Fruit fly (Drosophila melanogaster) whole organism, embryonic: ENCODE measurements around the gene CG3529.

Experiments used
- CG10267 ChIP-seq: fragments of 200-800 bp; sonication (Bioruptor generic); optimal IDR thresholded peaks from 2 replicates; lab custom pipeline; 2018; ENCODE audit warnings: missing biosample characterization, mild to moderate bottlenecking, missing genetic modification characterization, moderate library complexity
- CG10979 ChIP-seq: fragments of 200-800 bp; sonication (Bioruptor generic); optimal IDR thresholded peaks from 2 replicates; lab custom pipeline; 2018; ENCODE audit warnings: missing biosample characterization, mild to moderate bottlenecking, missing genetic modification characterization, moderate library complexity
- CG11456 ChIP-seq: fragments of 200-800 bp; sonication (Bioruptor generic); IDR thresholded peaks from 3 replicates; pipeline ENCODE4 v1.3.6; 2022; ENCODE audit warnings: missing biosample characterization, missing genetic modification characterization
- CG11723 ChIP-seq: fragments of 200-800 bp; sonication (Bioruptor generic); optimal IDR thresholded peaks from 2 replicates; lab custom pipeline; 2017; ENCODE audit warnings: missing biosample characterization, mild to moderate bottlenecking, missing genetic modification characterization
- CG12769 ChIP-seq: fragments of 200-800 bp; sonication (Bioruptor generic); optimal IDR thresholded peaks from 2 replicates; lab custom pipeline; 2019; ENCODE audit warnings: missing biosample characterization, mild to moderate bottlenecking, missing genetic modification characterization, moderate library complexity
- CG15269 ChIP-seq: fragments of 200-800 bp; sonication (Bioruptor generic); optimal IDR thresholded peaks from 2 replicates; lab custom pipeline; 2018; ENCODE audit warnings: missing biosample characterization, mild to moderate bottlenecking, missing genetic modification characterization, moderate library complexity
- CG15514 ChIP-seq: fragments of 200-800 bp; sonication (Bioruptor generic); optimal IDR thresholded peaks from 3 replicates; lab custom pipeline; 2017; ENCODE audit warnings: missing biosample characterization, missing genetic modification characterization, mild to moderate bottlenecking, moderate library complexity, missing genetic modification reagents
- CG15601 ChIP-seq: fragments of 200-800 bp; sonication (Bioruptor generic); optimal IDR thresholded peaks from 3 replicates; lab custom pipeline; 2019; ENCODE audit warnings: missing biosample characterization, mild to moderate bottlenecking, missing genetic modification characterization, moderate library complexity
- CG17359 ChIP-seq: fragments of 200-800 bp; sonication (Bioruptor generic); optimal IDR thresholded peaks from 3 replicates; lab custom pipeline; 2018; ENCODE audit warnings: missing biosample characterization, mild to moderate bottlenecking, missing genetic modification characterization, moderate library complexity
- CG17361 ChIP-seq: fragments of 200-800 bp; sonication (Bioruptor generic); IDR thresholded peaks from 3 replicates; pipeline ENCODE4 v1.3.6; 2022; ENCODE audit warnings: missing biosample characterization, missing genetic modification characterization
- CG18262 ChIP-seq: fragments of 200-800 bp; optimal IDR thresholded peaks from 3 replicates; lab custom pipeline; 2019; ENCODE audit warnings: missing biosample characterization, mild to moderate bottlenecking, missing genetic modification characterization, moderate library complexity
- CG18599 ChIP-seq: fragments of 200-800 bp; sonication (Bioruptor generic); optimal IDR thresholded peaks from 3 replicates; lab custom pipeline; 2017; ENCODE audit warnings: missing biosample characterization, missing genetic modification characterization, mild to moderate bottlenecking, moderate library complexity, missing genetic modification reagents
- CG2120 ChIP-seq: fragments of 200-800 bp; sonication (Bioruptor generic); optimal IDR thresholded peaks from 3 replicates; lab custom pipeline; 2016; ENCODE audit warnings: missing biosample characterization, missing genetic modification characterization
- CG2712 ChIP-seq: fragments of 200-800 bp; optimal IDR thresholded peaks from 3 replicates; lab custom pipeline; 2019; ENCODE audit warnings: missing biosample characterization, mild to moderate bottlenecking, missing genetic modification characterization, moderate library complexity
- CG32532 ChIP-seq: fragments of 200-800 bp; sonication (Bioruptor generic); IDR thresholded peaks from 2 replicates; pipeline ENCODE4 v1.3.6; 2022; ENCODE audit warnings: missing biosample characterization, missing genetic modification characterization
- CG3281 ChIP-seq: fragments of 200-800 bp; sonication (Bioruptor generic); optimal IDR thresholded peaks from 3 replicates; lab custom pipeline; 2017; ENCODE audit warnings: missing biosample characterization, mild to moderate bottlenecking, missing genetic modification characterization
- CG4424 ChIP-seq: fragments of 200-800 bp; sonication (Bioruptor generic); optimal IDR thresholded peaks from 3 replicates; lab custom pipeline; 2016; ENCODE audit warnings: missing biosample characterization, missing genetic modification characterization
- CG4854 ChIP-seq: fragments of 200-800 bp; sonication (Bioruptor generic); optimal IDR thresholded peaks from 2 replicates; lab custom pipeline; 2016; ENCODE audit warnings: missing biosample characterization, missing genetic modification characterization, inconsistent platforms
- CG6272 ChIP-seq: fragments of 200-800 bp; sonication (Bioruptor generic); IDR thresholded peaks from 2 replicates; pipeline ENCODE4 v1.3.6; 2022; ENCODE audit warnings: missing biosample characterization, missing genetic modification characterization
- CG6854 ChIP-seq: fragments of 200-800 bp; sonication (Bioruptor generic); optimal IDR thresholded peaks from 3 replicates; lab custom pipeline; 2017; ENCODE audit warnings: missing biosample characterization, mild to moderate bottlenecking, missing genetic modification characterization
- CG7786 ChIP-seq: fragments of 200-800 bp; sonication (Bioruptor generic); optimal IDR thresholded peaks from 2 replicates; lab custom pipeline; 2016; ENCODE audit warnings: missing biosample characterization, missing genetic modification characterization
- CG7839 ChIP-seq: fragments of 200-800 bp; sonication (Bioruptor generic); optimal IDR thresholded peaks from 3 replicates; lab custom pipeline; 2018; ENCODE audit warnings: missing biosample characterization, mild to moderate bottlenecking, missing genetic modification characterization, moderate library complexity
- CG8765 ChIP-seq: fragments of 200-800 bp; sonication (Bioruptor generic); IDR thresholded peaks from 2 replicates; pipeline ENCODE4 v1.3.6; 2022; ENCODE audit warnings: missing biosample characterization, missing genetic modification characterization
- CG8924 ChIP-seq: fragments of 200-800 bp; optimal IDR thresholded peaks from 3 replicates; lab custom pipeline; 2019; ENCODE audit warnings: missing biosample characterization, mild to moderate bottlenecking, missing genetic modification characterization, moderate library complexity
- CG9437 ChIP-seq: fragments of 200-800 bp; sonication (Bioruptor generic); optimal IDR thresholded peaks from 2 replicates; lab custom pipeline; 2018; ENCODE audit warnings: missing biosample characterization, mild to moderate bottlenecking, missing genetic modification characterization
- CG9609 ChIP-seq: fragments of 200-800 bp; sonication (Bioruptor generic); optimal IDR thresholded peaks from 3 replicates; lab custom pipeline; 2016; ENCODE audit warnings: missing biosample characterization, missing genetic modification characterization
- D ChIP-seq, 2 experiments: fragments of 200-800 bp in 1 of 2; fragments of >200 bp in 1 of 2; sonication (Bioruptor generic) in 1 of 2; optimal IDR thresholded peaks; 2 replicates in 1 of 2; 3 replicates in 1 of 2; lab custom pipeline; 2017; ENCODE audit warnings: mild to moderate bottlenecking in 1 of 2, missing biosample characterization in 1 of 2, missing genetic modification characterization in 1 of 2, missing genetic modification reagents in 1 of 2
- Eip74EF ChIP-seq, 2 experiments: fragments of 200-800 bp in 1 of 2; fragments of >200 bp in 1 of 2; sonication (Bioruptor generic) in 1 of 2; optimal IDR thresholded peaks; 2 replicates each; lab custom pipeline; 2017 to 2019; ENCODE audit warnings: missing biosample characterization in 2 of 2, missing genetic modification characterization in 2 of 2, mild to moderate bottlenecking in 1 of 2, moderate library complexity in 1 of 2
- Ets65A ChIP-seq: fragments of 200-800 bp; sonication (Bioruptor generic); peaks from one replicate; lab custom pipeline; 2016; ENCODE audit warnings: missing biosample characterization, missing genetic modification characterization
- Hmr ChIP-seq: fragments of 200-800 bp; sonication (Bioruptor generic); optimal IDR thresholded peaks from 3 replicates; lab custom pipeline; 2017; ENCODE audit warnings: mild to moderate bottlenecking, missing biosample characterization, missing genetic modification reagents, missing genetic modification characterization
- Hsf ChIP-seq: fragments of 200-800 bp; sonication (Bioruptor generic); optimal IDR thresholded peaks from 3 replicates; lab custom pipeline; 2016; ENCODE audit warnings: missing biosample characterization, missing genetic modification characterization
- Nf-YB ChIP-seq: fragments of 200-800 bp; sonication (Bioruptor generic); optimal IDR thresholded peaks from 3 replicates; lab custom pipeline; 2019; ENCODE audit warnings: missing biosample characterization, mild to moderate bottlenecking, missing genetic modification characterization, moderate library complexity
- bcd ChIP-seq: fragments of 200-800 bp; sonication (Bioruptor generic); optimal IDR thresholded peaks from 2 replicates; lab custom pipeline; 2017; ENCODE audit warnings: missing biosample characterization, mild to moderate bottlenecking, missing genetic modification characterization
- bsh ChIP-seq, 2 experiments: fragments of 200-800 bp; sonication (Bioruptor generic); optimal IDR thresholded peaks; 2 replicates each; lab custom pipeline; 2017 to 2018; ENCODE audit warnings: mild to moderate bottlenecking in 2 of 2, missing biosample characterization in 2 of 2, missing genetic modification characterization in 2 of 2, moderate library complexity in 1 of 2
- chif ChIP-seq, 2 experiments: fragments of 200-800 bp; sonication (Bioruptor generic); optimal IDR thresholded peaks; 3 replicates each; lab custom pipeline; 2016; ENCODE audit warnings: missing biosample characterization in 2 of 2, missing genetic modification characterization in 2 of 2
- cwo ChIP-seq: fragments of 200-800 bp; sonication (Bioruptor generic); optimal IDR thresholded peaks from 3 replicates; lab custom pipeline; 2017; ENCODE audit warnings: missing biosample characterization, missing genetic modification characterization, mild to moderate bottlenecking, moderate library complexity, missing genetic modification reagents
- dmrt99B ChIP-seq: fragments of 200-800 bp; sonication (Bioruptor generic); optimal IDR thresholded peaks from 2 replicates; lab custom pipeline; 2018; ENCODE audit warnings: missing biosample characterization, mild to moderate bottlenecking, missing genetic modification characterization, moderate library complexity
- dpn ChIP-seq, 2 experiments: fragments of 200-800 bp; sonication (Bioruptor generic); optimal IDR thresholded peaks; 3 replicates each; lab custom pipeline; 2016; ENCODE audit warnings: missing biosample characterization in 2 of 2, missing genetic modification characterization in 2 of 2
- eve ChIP-seq, 2 experiments: fragments of >200 bp; optimal IDR thresholded peaks; 2 replicates each; lab custom pipeline; 2017; ENCODE audit warnings: missing biosample characterization in 2 of 2, missing genetic modification characterization in 2 of 2
- fd96Cb ChIP-seq: fragments of 200-800 bp; sonication (Bioruptor generic); optimal IDR thresholded peaks from 2 replicates; lab custom pipeline; 2018; ENCODE audit warnings: missing biosample characterization, mild to moderate bottlenecking, missing genetic modification characterization, moderate library complexity
- lilli ChIP-seq: fragments of 200-800 bp; sonication (Bioruptor generic); optimal IDR thresholded peaks from 3 replicates; lab custom pipeline; 2016; ENCODE audit warnings: missing biosample characterization, missing genetic modification characterization
- pb ChIP-seq: fragments of 200-800 bp; sonication (Bioruptor generic); optimal IDR thresholded peaks from 3 replicates; lab custom pipeline; 2016; ENCODE audit warnings: missing biosample characterization, missing genetic modification characterization
- pum ChIP-seq: fragments of 200-800 bp; sonication (Bioruptor generic); optimal IDR thresholded peaks from 2 replicates; lab custom pipeline; 2016; ENCODE audit warnings: missing biosample characterization, missing genetic modification characterization
- scrt ChIP-seq: fragments of 200-800 bp; sonication (Bioruptor generic); optimal IDR thresholded peaks from 2 replicates; lab custom pipeline; 2018; ENCODE audit warnings: missing biosample characterization, mild to moderate bottlenecking, missing genetic modification characterization, moderate library complexity
- slbo ChIP-seq: fragments of 200-800 bp; sonication (Bioruptor generic); IDR thresholded peaks from 2 replicates; pipeline ENCODE4 v1.3.6; 2022; ENCODE audit warnings: missing biosample characterization, missing genetic modification characterization
- tio ChIP-seq: fragments of 200-800 bp; sonication (Bioruptor generic); optimal IDR thresholded peaks from 2 replicates; lab custom pipeline; 2017; ENCODE audit warnings: missing biosample characterization, missing genetic modification characterization, inconsistent platforms
- vvl ChIP-seq: fragments of 200-800 bp; sonication (Bioruptor generic); IDR thresholded peaks from 2 replicates; pipeline ENCODE4 v1.3.6; 2022; ENCODE audit warnings: missing biosample characterization, missing genetic modification characterization
- zen2 ChIP-seq: fragments of 200-800 bp; sonication (Bioruptor generic); IDR thresholded peaks from 3 replicates; pipeline ENCODE4 v1.3.6; 2022; ENCODE audit warnings: missing biosample characterization, missing genetic modification characterization; ENCODE audit not compliant: partially characterized antibody

CG3529 gene

DNA sequence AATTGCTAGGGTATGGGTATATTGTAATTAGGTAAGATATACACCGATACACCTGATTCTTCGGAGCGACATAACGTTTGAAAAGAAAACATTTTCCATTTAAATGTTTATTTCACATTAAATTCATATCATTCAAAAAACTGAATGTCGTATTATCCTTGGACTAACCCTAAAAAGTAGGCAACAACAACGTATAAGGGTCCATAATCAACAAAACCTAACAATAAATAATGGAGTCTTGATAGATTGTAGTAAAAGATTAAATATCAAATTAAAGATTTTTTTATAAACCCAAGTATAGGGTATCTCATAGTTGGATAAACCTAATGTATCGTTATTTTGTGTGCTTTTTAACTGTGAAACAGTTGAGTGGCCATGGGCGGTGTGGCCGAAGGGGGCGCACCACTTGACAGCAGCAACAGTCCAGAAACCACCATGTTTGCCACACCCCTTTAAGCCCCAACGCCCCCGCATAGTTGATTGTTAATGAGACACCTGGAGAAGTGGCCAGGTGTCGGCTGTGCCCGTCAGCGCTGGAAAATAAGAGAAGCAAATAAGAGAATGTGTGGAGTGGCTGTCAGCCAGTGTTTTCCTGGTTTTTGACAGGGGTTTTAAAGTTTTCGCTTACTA is 21.7 kb downstream of the CG3529 start (continued):
- peak; percentile 27 for TF ChIP-seq lilli (GFP tag; lab: Kevin White, UChicago)
- no peak for TF ChIP-seq eve (GFP tag; optimal IDR thresholded peaks at IDR 0.05; lab: Kevin White, UChicago)
- TF ChIP-seq Hmr (GFP tag; lab: Kevin White, UChicago): peak; percentile 32
- TF ChIP-seq CG9437: peak; percentile 11
- peak; percentile 16 for TF ChIP-seq CG17359 (tag; lab: Kevin White, UChicago)
- peak; percentile 42 for TF ChIP-seq CG10979 (tag; lab: Kevin White, UChicago)
- TF ChIP-seq D (optimal IDR thresholded peaks at IDR 0.05; lab: Kevin White, UChicago): no peak
- TF ChIP-seq D (GFP tag; optimal IDR thresholded peaks at IDR 0.05; lab: Kevin White, UChicago): peak; percentile 34
- peak; percentile 45 for TF ChIP-seq CG6854 (GFP tag; lab: Kevin White, UChicago)
- TF ChIP-seq CG2712 (tag; lab: Kevin White, UChicago): peak; percentile 34
- peak; percentile 33 for TF ChIP-seq fd96Cb (tag; lab: Kevin White, UChicago)
- peak; percentile 21 for TF ChIP-seq bcd (GFP tag; lab: Kevin White, UChicago)
- peak; percentile 11 for TF ChIP-seq CG9609 (GFP tag; lab: Kevin White, UChicago)
- peak in 1 of 2 experiments; percentile 17 for TF ChIP-seq Eip74EF (GFP tag; optimal IDR thresholded peaks at IDR 0.05; lab: Kevin White, UChicago)
- TF ChIP-seq CG10267 (tag; lab: Kevin White, UChicago): peak; percentile 23
- peak; percentile 25 for TF ChIP-seq pum
- no peak for TF ChIP-seq pb (GFP tag; lab: Kevin White, UChicago)
- TF ChIP-seq cwo (GFP tag; lab: Kevin White, UChicago): peak; percentile 47
- TF ChIP-seq CG7839 (tag; lab: Kevin White, UChicago): peak; percentile 62
- no peak for TF ChIP-seq CG8765 (GFP tag; lab: Robert Waterston, UW)
- TF ChIP-seq CG15269 (tag; lab: Kevin White, UChicago): peak; percentile 30
- TF ChIP-seq CG12769 (tag; lab: Kevin White, UChicago): peak; percentile 27
- TF ChIP-seq vvl: 0 out of 2 replicates have a peak, but pooled peaks have one; percentile 9
- no peak for TF ChIP-seq CG4854 (GFP tag; lab: Kevin White, UChicago)
- peak; percentile 51 for TF ChIP-seq CG3281 (GFP tag; lab: Kevin White, UChicago)
- TF ChIP-seq slbo (GFP tag; lab: Robert Waterston, UW): peak; percentile 35
- TF ChIP-seq CG11723 (GFP tag; lab: Kevin White, UChicago): peak; percentile 31
- no peak for TF ChIP-seq CG11456 (GFP tag; lab: Robert Waterston, UW)
- peak in 1 of 2 experiments; percentile 32 for TF ChIP-seq bsh (GFP tag; optimal IDR thresholded peaks at IDR 0.05; lab: Kevin White, UChicago)
- peak; percentile 60 for TF ChIP-seq CG18262
- peak in 1 of 2 experiments; percentile 9 for TF ChIP-seq chif (GFP tag; optimal IDR thresholded peaks at IDR 0.05; lab: Kevin White, UChicago)
- TF ChIP-seq CG2120 (GFP tag; lab: Kevin White, UChicago): peak; percentile 66
- TF ChIP-seq zen2 (GFP tag; lab: Robert Waterston, UW): no peak
- no peak; the same call in 1 of the 2 replicates for TF ChIP-seq CG32532 (GFP tag; lab: Robert Waterston, UW)
- no peak for TF ChIP-seq Nf-YB
- TF ChIP-seq CG7786 (GFP tag; lab: Kevin White, UChicago): peak; percentile 13
- peak; percentile 80 for TF ChIP-seq Ets65A (GFP tag; lab: Kevin White, UChicago)
- no peak for TF ChIP-seq CG15601
- TF ChIP-seq CG8924 (tag; lab: Kevin White, UChicago): peak; percentile 27
- peak; percentile 40 for TF ChIP-seq tio (GFP tag; lab: Kevin White, UChicago)
- TF ChIP-seq dpn (GFP tag; optimal IDR thresholded peaks at IDR 0.05; lab: Kevin White, UChicago): peak; percentile 16 to 33
- peak; percentile 3 for TF ChIP-seq CG4424 (GFP tag; lab: Kevin White, UChicago)
- TF ChIP-seq CG15514: peak; percentile 3
- no peak for TF ChIP-seq CG6272 (GFP tag; lab: Robert Waterston, UW)
- peak; percentile 60 for TF ChIP-seq CG17361
- TF ChIP-seq CG18599: peak; percentile 43
- peak; percentile 55 for TF ChIP-seq dmrt99B (tag; lab: Kevin White, UChicago)
- peak; percentile 11 for TF ChIP-seq scrt
- peak; percentile 37 for TF ChIP-seq Hsf
